Fruit fly (Drosophila melanogaster): ENCODE data around the gene CG4686.

The CG4686 gene

dm6 chr3R:19888156-19888784 lies 24.0 kb downstream of the CG4686 start, which contains the start of gene ninaE:
TSS of gene ninaE (minus strand) at chr3R:19888206.
- TF ChIP-seq CG17801 (GFP tag; optimal IDR thresholded peaks at IDR 0.05; ENCODE audit: partially characterized antibody) = no peak

DNA sequence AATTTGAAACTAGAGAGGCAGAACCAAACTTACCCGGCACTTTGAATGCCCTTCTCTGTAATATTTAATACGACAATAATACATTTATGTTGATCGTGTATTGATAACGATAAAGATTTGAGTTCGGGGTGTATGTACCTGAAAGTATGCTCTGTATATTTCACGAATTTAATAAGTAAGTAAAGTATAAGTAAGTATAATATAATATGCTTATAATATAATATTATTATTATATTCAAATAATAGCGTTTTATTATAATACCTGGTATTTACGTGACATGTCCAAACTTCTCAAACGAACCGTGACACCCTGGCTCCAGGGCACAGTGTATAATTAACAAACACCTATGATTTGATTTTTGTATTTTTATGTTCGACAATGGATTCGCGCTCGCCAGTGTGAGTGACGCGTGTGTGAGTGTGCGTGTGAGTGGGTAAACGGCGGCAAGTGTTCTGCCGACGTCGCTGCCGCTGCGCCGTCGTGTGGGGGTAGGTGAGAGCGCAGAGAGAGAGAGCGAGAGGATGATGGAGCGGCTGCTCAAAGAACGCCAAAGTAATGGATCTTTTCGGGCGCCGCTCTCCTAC lies 25.4 kb downstream of the CG4686 start:
- no peak for TF ChIP-seq CG17801 (GFP tag; optimal IDR thresholded peaks at IDR 0.05; ENCODE audit: partially characterized antibody)

DNA sequence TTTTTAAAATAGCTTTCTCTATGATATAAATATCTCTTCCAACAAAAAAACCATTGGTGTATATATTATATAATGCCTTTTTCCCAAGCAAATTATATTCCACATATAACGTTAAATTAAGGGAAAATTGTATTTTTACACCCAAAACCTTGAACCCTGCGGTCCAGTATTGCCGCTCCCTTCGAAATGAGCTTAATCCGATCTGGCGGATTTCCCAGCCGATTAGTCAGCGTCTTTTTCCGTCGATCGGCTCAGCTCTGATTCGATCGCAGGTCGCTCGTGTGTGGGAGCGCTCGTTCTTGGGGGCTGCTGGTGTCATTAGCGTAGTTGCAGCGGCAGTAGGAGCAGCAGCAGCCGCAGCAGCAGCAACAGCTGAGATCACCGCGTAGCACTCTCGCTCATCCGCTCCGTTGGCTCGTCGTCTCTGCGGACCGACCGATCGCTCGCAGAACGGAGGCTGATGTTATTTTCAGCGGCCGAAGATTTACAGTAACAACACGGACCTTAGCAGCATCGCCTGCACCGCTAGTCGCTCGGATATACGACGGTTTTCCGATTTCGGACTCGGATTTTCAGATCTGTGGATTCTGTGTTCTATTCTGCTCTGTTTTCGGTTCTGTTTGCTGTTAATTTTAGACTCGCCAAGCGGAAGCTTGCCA lies 26.2 kb downstream of the CG4686 start, which contains the start of gene CG4733:
TSS of gene CG4733 (plus strand) at position 350 of the 659 bp plus-strand sequence.
- peak; percentile 2 for TF ChIP-seq CG17801 (GFP tag; optimal IDR thresholded peaks at IDR 0.05; ENCODE audit: partially characterized antibody)

- TF ChIP-seq CG17801 (GFP tag; optimal IDR thresholded peaks at IDR 0.05; ENCODE audit: partially characterized antibody) = no peak
Observed at dm6 chr3R:19891363-19891762, 27.1 kb downstream of the CG4686 start.

DNA sequence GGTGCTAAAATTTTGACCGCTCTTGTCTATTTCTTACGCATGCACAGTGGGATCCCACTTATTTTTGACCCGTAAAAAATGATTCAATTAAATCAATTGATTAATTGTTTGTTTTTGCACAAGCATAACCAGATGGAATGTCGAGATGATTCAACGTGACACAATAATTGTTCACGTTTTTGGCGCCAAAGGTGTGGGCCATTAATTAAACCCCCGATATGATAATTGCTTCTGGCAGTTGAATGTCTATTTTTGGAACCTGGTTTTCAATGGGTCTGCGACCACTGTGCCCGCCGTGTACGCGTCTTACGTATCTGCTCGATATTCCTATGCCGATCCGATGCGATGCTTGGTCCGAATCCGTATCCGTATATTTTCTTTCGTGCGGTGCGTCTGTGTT lies 27.8 kb downstream of the CG4686 start:
- TF ChIP-seq CG17801 (GFP tag; optimal IDR thresholded peaks at IDR 0.05; ENCODE audit: partially characterized antibody) = peak; percentile 16

dm6 chr3R:19895305-19895704 lies 31.0 kb downstream of the CG4686 start:
- TF ChIP-seq CG17801 (GFP tag; optimal IDR thresholded peaks at IDR 0.05; ENCODE audit: partially characterized antibody) = no peak

- TF ChIP-seq CG17801 (GFP tag; optimal IDR thresholded peaks at IDR 0.05; ENCODE audit: partially characterized antibody) = no peak
Observed at dm6 chr3R:19901742-19902141, 37.4 kb downstream of the CG4686 start.

DNA sequence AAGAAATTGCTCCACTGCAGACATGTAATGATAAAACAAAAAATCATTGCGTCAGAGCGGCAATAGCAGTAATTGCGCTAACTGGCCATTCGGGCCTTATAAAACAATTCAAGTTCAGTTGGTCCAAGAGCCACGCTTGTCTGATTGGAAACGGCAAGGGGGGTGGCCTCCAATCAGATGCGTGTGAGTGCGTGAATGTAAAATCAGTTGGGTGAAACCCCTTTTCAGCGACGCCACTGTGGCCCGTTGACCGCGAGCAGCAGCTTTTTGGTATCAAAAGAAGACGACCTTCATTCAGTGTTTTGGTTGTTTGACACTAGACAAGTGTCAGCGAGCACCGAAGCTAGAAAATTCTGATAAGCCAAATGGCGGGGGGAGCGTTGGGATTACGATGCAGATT lies 38.0 kb downstream of the CG4686 start:
- no peak for TF ChIP-seq CG17801 (GFP tag; optimal IDR thresholded peaks at IDR 0.05; ENCODE audit: partially characterized antibody)

DNA sequence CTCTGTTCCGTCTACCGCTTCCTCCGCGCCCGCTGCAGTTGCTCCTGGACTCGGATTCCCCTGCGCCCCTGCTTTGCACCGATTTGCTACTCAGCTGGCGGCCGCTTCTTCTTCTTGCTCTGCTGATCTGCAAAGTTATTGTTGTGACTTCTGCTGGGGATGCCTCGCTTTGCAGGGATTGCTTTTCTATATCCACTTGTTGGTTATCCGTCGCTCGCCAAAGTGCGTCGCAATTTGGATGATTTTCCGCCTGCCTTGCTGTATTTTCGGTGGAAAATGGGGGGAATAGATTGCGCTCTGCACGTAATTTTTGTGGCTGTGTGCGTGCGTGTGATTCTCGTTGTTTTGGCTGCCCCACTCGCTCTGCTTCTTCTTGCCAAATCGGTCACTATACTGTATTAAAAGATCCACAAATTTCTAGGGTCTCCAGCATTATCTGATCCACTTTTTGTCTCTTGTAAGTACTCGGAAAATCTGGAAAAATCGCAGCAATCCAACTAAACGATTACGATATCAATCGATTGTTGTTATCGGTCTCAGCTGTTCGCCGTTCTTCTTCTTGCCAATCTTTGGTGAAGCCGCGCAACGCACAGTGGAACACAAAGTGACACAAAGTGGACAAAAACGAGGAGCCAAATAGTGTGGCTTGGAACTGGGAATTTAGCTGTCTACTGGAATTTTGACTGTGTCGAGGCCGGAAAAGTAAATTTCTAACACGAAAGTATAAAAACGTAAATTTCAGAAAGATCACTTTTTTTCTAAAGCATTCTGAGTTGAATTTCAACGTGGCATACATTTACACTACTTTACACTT lies 38.8 kb downstream of the CG4686 start, which contains the start of gene ClpX:
TSS of gene ClpX (minus strand) at position 764 of the 814 bp plus-strand sequence.
- peak; percentile 54 for TF ChIP-seq CG17801 (GFP tag; optimal IDR thresholded peaks at IDR 0.05; ENCODE audit: partially characterized antibody)

DNA sequence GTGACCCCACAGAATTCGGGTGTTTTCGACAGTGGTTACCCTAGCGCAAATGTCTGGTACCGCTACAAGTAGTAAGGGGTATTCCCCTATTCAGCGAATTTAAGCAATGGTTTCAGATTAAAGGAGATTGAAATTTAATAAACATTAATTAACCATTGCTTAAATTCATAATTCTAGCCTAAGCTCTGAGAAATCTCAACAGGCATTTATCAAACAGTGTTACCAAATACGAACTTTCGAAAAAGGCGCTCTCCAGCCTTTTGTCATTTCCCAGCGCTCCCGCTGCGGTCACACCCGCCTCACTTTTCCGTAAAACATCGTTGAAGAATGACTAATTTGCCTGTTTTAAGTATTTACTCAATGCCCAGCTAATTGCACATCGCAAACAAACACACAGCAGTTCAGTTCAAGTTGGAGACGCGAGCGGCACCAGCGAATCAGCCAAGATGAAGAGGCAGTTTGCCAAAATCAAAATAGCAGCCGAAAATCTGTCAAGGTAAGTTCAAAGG lies 40.6 kb downstream of the CG4686 start, which contains the start of the genes Surf6 and RhoGAP92B:
TSS of gene Surf6 (minus strand) at position 4 of the 509 bp plus-strand sequence.
TSS of gene RhoGAP92B (plus strand) at position 300 of the 509 bp plus-strand sequence.
- peak; percentile 72 for TF ChIP-seq CG17801 (GFP tag; optimal IDR thresholded peaks at IDR 0.05; ENCODE audit: partially characterized antibody)

- peak; percentile 47 for TF ChIP-seq CG17801 (GFP tag; optimal IDR thresholded peaks at IDR 0.05; ENCODE audit: partially characterized antibody)
Observed at dm6 chr3R:19905932-19906439, 41.7 kb downstream of the CG4686 start.

DNA sequence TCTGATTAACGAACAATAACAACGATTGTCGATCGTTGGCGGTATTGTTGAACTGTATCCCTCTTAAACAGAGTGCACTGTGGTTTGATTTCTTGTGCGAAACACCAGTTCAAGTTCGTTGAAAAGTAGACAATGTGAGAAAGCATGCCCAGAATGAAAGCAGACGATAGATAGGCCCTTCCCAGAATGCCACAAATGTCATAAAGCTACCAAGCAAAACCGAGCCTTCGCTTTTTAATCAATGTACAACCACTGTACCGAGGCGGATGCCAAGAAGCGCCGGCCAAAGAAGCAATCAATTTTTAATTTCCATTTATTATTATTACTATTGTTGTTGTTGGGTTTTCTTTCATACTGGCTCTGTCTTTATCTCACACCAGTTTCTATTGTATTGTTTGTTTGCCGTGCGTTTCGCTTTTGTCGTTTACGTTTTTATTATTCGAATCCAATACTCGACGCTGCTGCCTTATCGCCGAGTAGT lies 44.6 kb downstream of the CG4686 start:
- TF ChIP-seq CG17801 (GFP tag; optimal IDR thresholded peaks at IDR 0.05; ENCODE audit: partially characterized antibody) = no peak

dm6 chr3R:19909541-19910182 lies 45.4 kb downstream of the CG4686 start:
- TF ChIP-seq CG17801 (GFP tag; optimal IDR thresholded peaks at IDR 0.05; ENCODE audit: partially characterized antibody) = no peak
